Worm (Caenorhabditis elegans) whole organism, early embryonic: Measurements from ENCODE around the gene col-175.

Source experiments
- B0310.2 ChIP-seq: sonication (generic microtip); optimal IDR thresholded peaks from 2 replicates; lab custom pipeline; 2016; ENCODE audit warnings: mild to moderate bottlenecking, missing genetic modification characterization, missing compliant biosample characterization
- F13C5.2 ChIP-seq: sonication (generic microtip); optimal IDR thresholded peaks from 2 replicates; lab custom pipeline; 2017; ENCODE audit warnings: mild to moderate bottlenecking, missing genetic modification characterization, inconsistent platforms, missing compliant biosample characterization
- aly-1 ChIP-seq: sonication (generic microtip); optimal IDR thresholded peaks from 2 replicates; lab custom pipeline; 2016; ENCODE audit warnings: missing genetic modification characterization, missing compliant biosample characterization
- ama-1 ChIP-seq: fragments of 150-350 bp; optimal IDR thresholded peaks from 2 replicates; lab custom pipeline; 2014
- ceh-13 ChIP-seq: fragments of 200-800 bp; sonication (Bioruptor generic); optimal IDR thresholded peaks from 2 replicates; lab custom pipeline; 2018; ENCODE audit warnings: mild to moderate bottlenecking, missing genetic modification characterization, missing compliant biosample characterization
- ceh-36 ChIP-seq: sonication (generic microtip); optimal IDR thresholded peaks from 2 replicates; lab custom pipeline; 2016; ENCODE audit warnings: missing genetic modification characterization, inconsistent platforms, missing compliant biosample characterization
- ets-7 ChIP-seq: sonication (generic microtip); optimal IDR thresholded peaks from 2 replicates; lab custom pipeline; 2016; ENCODE audit warnings: missing genotype, missing genetic modification characterization, missing compliant biosample characterization
- flt-1 ChIP-seq: fragments of 200-800 bp; sonication (Bioruptor generic); IDR thresholded peaks from 2 replicates; pipeline ENCODE4 v1.3.6; 2022; ENCODE audit warnings: missing genetic modification characterization, missing compliant biosample characterization
- hmbx-1 ChIP-seq: sonication (generic microtip); optimal IDR thresholded peaks from 2 replicates; lab custom pipeline; 2016; ENCODE audit warnings: mild to moderate bottlenecking, missing genetic modification characterization, missing compliant biosample characterization
- hmg-4 ChIP-seq: fragments of 200-800 bp; sonication (Bioruptor generic); optimal IDR thresholded peaks from 2 replicates; lab custom pipeline; 2018; ENCODE audit warnings: mild to moderate bottlenecking, missing genetic modification characterization, missing compliant biosample characterization
- hnd-1 ChIP-seq: sonication (generic microtip); optimal IDR thresholded peaks from 2 replicates; lab custom pipeline; 2016; ENCODE audit warnings: missing genetic modification characterization, missing compliant biosample characterization
- pes-1 ChIP-seq: fragments of 200-800 bp; sonication (Bioruptor generic); IDR thresholded peaks from 2 replicates; pipeline ENCODE4 v1.3.6; 2022; ENCODE audit warnings: missing genetic modification reagents, missing genetic modification characterization, missing compliant biosample characterization
- scrt-1 ChIP-seq: fragments of 200-800 bp; sonication (Bioruptor generic); IDR thresholded peaks from 2 replicates; pipeline ENCODE4 v1.3.6; 2022; ENCODE audit warnings: missing genetic modification characterization, missing compliant biosample characterization
- sea-1 ChIP-seq: fragments of 200-800 bp; sonication (Bioruptor generic); conservative IDR thresholded peaks from 2 replicates; pipeline ENCODE4 v1.3.6; 2022; ENCODE audit warnings: missing genetic modification characterization, missing compliant biosample characterization
- tbx-11 ChIP-seq: fragments of 200-800 bp; sonication (Bioruptor generic); IDR thresholded peaks from 2 replicates; pipeline ENCODE4 v1.3.6; 2022; ENCODE audit warnings: missing genetic modification characterization, missing compliant biosample characterization
- tbx-37 ChIP-seq: fragments of 200-800 bp; sonication (Bioruptor generic); conservative IDR thresholded peaks from 2 replicates; pipeline ENCODE4 v1.3.6; 2022; ENCODE audit warnings: missing genetic modification reagents, missing genetic modification characterization, missing compliant biosample characterization
- tra-4 ChIP-seq: sonication (generic microtip); optimal IDR thresholded peaks from 2 replicates; lab custom pipeline; 2017; ENCODE audit warnings: missing genetic modification characterization, missing compliant biosample characterization

The col-175 gene

ce11 chrX:9228441-9228840 lies 6.0 kb downstream of the col-175 start:
- TF ChIP-seq ceh-13 (GFP tag; lab: Kevin White, UChicago) (no peak), tbx-11 (GFP tag; lab: Robert Waterston, UW) (no peak), B0310.2 (tag; lab: Kevin White, UChicago) (no peak), aly-1 (tag; lab: Kevin White, UChicago) (no peak), flt-1 (GFP tag; lab: Robert Waterston, UW) (no peak)

ce11 chrX:9226904-9227303 lies 7.5 kb downstream of the col-175 start:
- no peak for TF ChIP-seq tbx-37
- no peak for TF ChIP-seq ceh-13 (GFP tag; lab: Kevin White, UChicago)
- TF ChIP-seq scrt-1: no peak
- no peak for TF ChIP-seq sea-1 (GFP tag; lab: Robert Waterston, UW)
- no peak for TF ChIP-seq hmg-4 (GFP tag; lab: Kevin White, UChicago)
- TF ChIP-seq tra-4: no peak
- TF ChIP-seq B0310.2 (tag; lab: Kevin White, UChicago): no peak
- TF ChIP-seq aly-1 (tag; lab: Kevin White, UChicago): no peak
- no peak for TF ChIP-seq hnd-1 (tag; lab: Kevin White, UChicago)
- TF ChIP-seq hmbx-1 (tag; lab: Kevin White, UChicago): no peak
- TF ChIP-seq tbx-11 (GFP tag; lab: Robert Waterston, UW): no peak
- no peak for TF ChIP-seq ets-7 (tag; lab: Kevin White, UChicago)
- no peak for TF ChIP-seq ceh-36 (tag; lab: Kevin White, UChicago)
- TF ChIP-seq ama-1 (lab: Kevin White, UChicago): no peak
- TF ChIP-seq pes-1 (GFP tag; lab: Robert Waterston, UW): no peak
- no peak for TF ChIP-seq flt-1 (GFP tag; lab: Robert Waterston, UW)
- no peak for TF ChIP-seq F13C5.2 (tag; lab: Kevin White, UChicago)

ce11 chrX:9225273-9225672 lies 9.1 kb downstream of the col-175 start:
- TF ChIP-seq hmg-4 (GFP tag; lab: Kevin White, UChicago) (peak; percentile 89), hnd-1 (tag; lab: Kevin White, UChicago) (no peak), B0310.2 (tag; lab: Kevin White, UChicago) (peak; percentile 39), ceh-13 (GFP tag; lab: Kevin White, UChicago) (peak; percentile 28), hmbx-1 (tag; lab: Kevin White, UChicago) (peak; percentile 30), ets-7 (tag; lab: Kevin White, UChicago) (peak; percentile 14), pes-1 (GFP tag; lab: Robert Waterston, UW) (peak; percentile 52; the same call in 1 of the 2 replicates), F13C5.2 (tag; lab: Kevin White, UChicago) (peak; percentile 14), ceh-36 (tag; lab: Kevin White, UChicago) (no peak), flt-1 (GFP tag; lab: Robert Waterston, UW) (no peak), sea-1 (GFP tag; lab: Robert Waterston, UW) (0 out of 2 replicates have a peak, but pooled peaks have one; percentile 13)

- TF ChIP-seq hmg-4 (GFP tag; lab: Kevin White, UChicago) (no peak), hnd-1 (tag; lab: Kevin White, UChicago) (no peak), tbx-37 (no peak), hmbx-1 (tag; lab: Kevin White, UChicago) (no peak), tbx-11 (GFP tag; lab: Robert Waterston, UW) (no peak), B0310.2 (tag; lab: Kevin White, UChicago) (no peak), sea-1 (GFP tag; lab: Robert Waterston, UW) (no peak), pes-1 (GFP tag; lab: Robert Waterston, UW) (no peak), tra-4 (no peak), scrt-1 (no peak), ceh-36 (tag; lab: Kevin White, UChicago) (no peak), flt-1 (GFP tag; lab: Robert Waterston, UW) (no peak), ceh-13 (GFP tag; lab: Kevin White, UChicago) (no peak)
These were observed 20.5 kb downstream of the col-175 start, which contains the start of gene C35B8.3 for ce11 chrX:9213873-9214341. TSS of gene C35B8.3 (plus strand) at chrX:9213923.

- TF ChIP-seq tbx-11 (GFP tag; lab: Robert Waterston, UW) (no peak), tbx-37 (no peak), sea-1 (GFP tag; lab: Robert Waterston, UW) (no peak), ceh-13 (GFP tag; lab: Kevin White, UChicago) (no peak), hmbx-1 (tag; lab: Kevin White, UChicago) (no peak), scrt-1 (no peak), flt-1 (GFP tag; lab: Robert Waterston, UW) (no peak), pes-1 (GFP tag; lab: Robert Waterston, UW) (no peak)
These were observed 21.7 kb downstream of the col-175 start for ce11 chrX:9212675-9213074.

ce11 chrX:9210086-9210485 lies 24.3 kb downstream of the col-175 start:
- no peak for TF ChIP-seq ama-1 (lab: Kevin White, UChicago)
- no peak for TF ChIP-seq F13C5.2 (tag; lab: Kevin White, UChicago)
- TF ChIP-seq tbx-37: no peak
- no peak for TF ChIP-seq hmg-4 (GFP tag; lab: Kevin White, UChicago)
- no peak for TF ChIP-seq hnd-1 (tag; lab: Kevin White, UChicago)
- TF ChIP-seq tbx-11 (GFP tag; lab: Robert Waterston, UW): no peak
- TF ChIP-seq hmbx-1 (tag; lab: Kevin White, UChicago): no peak
- TF ChIP-seq ets-7 (tag; lab: Kevin White, UChicago): no peak
- no peak for TF ChIP-seq scrt-1
- TF ChIP-seq ceh-36 (tag; lab: Kevin White, UChicago): no peak
- TF ChIP-seq B0310.2 (tag; lab: Kevin White, UChicago): no peak
- no peak for TF ChIP-seq flt-1 (GFP tag; lab: Robert Waterston, UW)
- no peak for TF ChIP-seq pes-1 (GFP tag; lab: Robert Waterston, UW)
- TF ChIP-seq aly-1 (tag; lab: Kevin White, UChicago): no peak
- TF ChIP-seq ceh-13 (GFP tag; lab: Kevin White, UChicago): no peak
- TF ChIP-seq tra-4: no peak
- no peak for TF ChIP-seq sea-1 (GFP tag; lab: Robert Waterston, UW)

- TF ChIP-seq tbx-11 (GFP tag; lab: Robert Waterston, UW) (no peak), ama-1 (lab: Kevin White, UChicago) (no peak), hmbx-1 (tag; lab: Kevin White, UChicago) (no peak), ceh-36 (tag; lab: Kevin White, UChicago) (no peak), hnd-1 (tag; lab: Kevin White, UChicago) (no peak), scrt-1 (no peak), sea-1 (GFP tag; lab: Robert Waterston, UW) (no peak)
These were observed 25.5 kb downstream of the col-175 start for ce11 chrX:9208933-9209332.
